Worm (Caenorhabditis elegans) whole organism, midembryonic: ENCODE measurements around the gene sru-4.

Source experiments
- T22C8.4 ChIP-seq: fragments of 200-800 bp; sonication (Bioruptor generic); IDR thresholded peaks from 2 replicates; pipeline ENCODE4 v1.3.6; 2022; ENCODE audit warnings: missing genetic modification characterization, missing compliant biosample characterization
- cog-1 ChIP-seq: sonication (generic microtip); optimal IDR thresholded peaks from 2 replicates; lab custom pipeline; 2016; ENCODE audit warnings: missing genetic modification characterization, missing compliant biosample characterization
- flt-1 ChIP-seq: fragments of 200-800 bp; sonication (Bioruptor generic); IDR thresholded peaks from 2 replicates; pipeline ENCODE4 v1.3.6; 2022; ENCODE audit warnings: missing genetic modification characterization, missing compliant biosample characterization
- klf-2 ChIP-seq: fragments of 200-800 bp; sonication (Bioruptor generic); conservative IDR thresholded peaks from 2 replicates; pipeline ENCODE4 v1.3.6; 2022; ENCODE audit warnings: missing genetic modification reagents, missing genetic modification characterization, missing compliant biosample characterization
- med-1 ChIP-seq: sonication (generic microtip); optimal IDR thresholded peaks from 2 replicates; lab custom pipeline; 2017; ENCODE audit warnings: missing genetic modification characterization, mild to moderate bottlenecking, missing compliant biosample characterization, antibody characterized with exemption, missing genetic modification reagents; ENCODE audit not compliant: insufficient read depth
- ref-1 ChIP-seq: fragments of 200-800 bp; sonication (Bioruptor generic); conservative IDR thresholded peaks from 2 replicates; pipeline ENCODE4 v1.3.6; 2022; ENCODE audit warnings: missing genetic modification reagents, missing genetic modification characterization, missing compliant biosample characterization
- tab-1 ChIP-seq: fragments of 200-800 bp; sonication (Bioruptor generic); IDR thresholded peaks from 2 replicates; pipeline ENCODE4 v1.3.6; 2022; ENCODE audit warnings: missing genetic modification characterization, missing compliant biosample characterization
- ztf-23 ChIP-seq: fragments of 200-800 bp; sonication (Bioruptor generic); IDR thresholded peaks from 2 replicates; pipeline ENCODE4 v1.3.6; 2022; ENCODE audit warnings: missing genetic modification reagents, missing genetic modification characterization, missing compliant biosample characterization
- ztf-29 ChIP-seq: fragments of 200-800 bp; sonication (Bioruptor generic); IDR thresholded peaks from 2 replicates; pipeline ENCODE4 v1.3.6; 2022; ENCODE audit warnings: missing genetic modification reagents, missing genetic modification characterization, missing compliant biosample characterization

The sru-4 gene

ce11 chrIV:9498088-9498487 lies at the start of gene sru-4:
TSS of gene sru-4 (plus strand) at chrIV:9498388.
- TF ChIP-seq tab-1 (GFP tag; lab: Robert Waterston, UW) (no peak), cog-1 (tag; lab: Kevin White, UChicago) (no peak), ztf-23 (no peak), ztf-29 (GFP tag; lab: Robert Waterston, UW) (no peak), klf-2 (GFP tag; lab: Robert Waterston, UW) (no peak), flt-1 (no peak), T22C8.4 (no peak), med-1 (GFP tag; lab: Kevin White, UChicago) (no peak), ref-1 (GFP tag; lab: Robert Waterston, UW) (no peak)

ce11 chrIV:9450375-9450774 lies 47.8 kb upstream of the sru-4 start, which contains the start of gene cpin-1:
TSS of gene cpin-1 (plus strand) at chrIV:9450675.
- TF ChIP-seq flt-1 = no peak
- TF ChIP-seq ref-1 (GFP tag; lab: Robert Waterston, UW) = no peak
- TF ChIP-seq tab-1 (GFP tag; lab: Robert Waterston, UW) = no peak
- no peak for TF ChIP-seq cog-1 (tag; lab: Kevin White, UChicago)
- TF ChIP-seq T22C8.4 = no peak
- no peak for TF ChIP-seq klf-2 (GFP tag; lab: Robert Waterston, UW)

- no peak for TF ChIP-seq klf-2 (GFP tag; lab: Robert Waterston, UW)
- no peak for TF ChIP-seq cog-1 (tag; lab: Kevin White, UChicago)
- no peak for TF ChIP-seq T22C8.4
- TF ChIP-seq tab-1 (GFP tag; lab: Robert Waterston, UW) = no peak
- no peak for TF ChIP-seq flt-1
- no peak for TF ChIP-seq med-1 (GFP tag; lab: Kevin White, UChicago)
- no peak for TF ChIP-seq ztf-23
- TF ChIP-seq ztf-29 (GFP tag; lab: Robert Waterston, UW) = no peak
- TF ChIP-seq ref-1 (GFP tag; lab: Robert Waterston, UW) = no peak
Measured at ce11 chrIV:9451816-9452215, 46.4 kb upstream of the sru-4 start.

ce11 chrIV:9457400-9457799 lies 40.8 kb upstream of the sru-4 start, which contains the start of gene cutl-17:
TSS of gene cutl-17 (minus strand) at chrIV:9457500.
- TF ChIP-seq cog-1 (tag; lab: Kevin White, UChicago) = no peak
- TF ChIP-seq flt-1 = no peak
- no peak for TF ChIP-seq tab-1 (GFP tag; lab: Robert Waterston, UW)
- no peak for TF ChIP-seq T22C8.4
- TF ChIP-seq ztf-29 (GFP tag; lab: Robert Waterston, UW) = no peak
- TF ChIP-seq klf-2 (GFP tag; lab: Robert Waterston, UW) = no peak
- TF ChIP-seq ref-1 (GFP tag; lab: Robert Waterston, UW) = no peak
- no peak for TF ChIP-seq med-1 (GFP tag; lab: Kevin White, UChicago)
- TF ChIP-seq ztf-23 = no peak

- TF ChIP-seq med-1 (GFP tag; lab: Kevin White, UChicago) = no peak
Measured at ce11 chrIV:9459224-9459781, 38.9 kb upstream of the sru-4 start, which contains the start of gene copb-2. TSS of gene copb-2 (plus strand) at chrIV:9459731.

ce11 chrIV:9464345-9464783 lies 33.8 kb upstream of the sru-4 start:
- TF ChIP-seq flt-1 (0 out of 2 replicates have a peak, but pooled peaks have one; percentile 15), klf-2 (GFP tag; lab: Robert Waterston, UW) (no peak)

- TF ChIP-seq flt-1 (no peak), tab-1 (GFP tag; lab: Robert Waterston, UW) (no peak), klf-2 (GFP tag; lab: Robert Waterston, UW) (no peak), cog-1 (tag; lab: Kevin White, UChicago) (no peak), T22C8.4 (no peak), ztf-23 (no peak), ztf-29 (GFP tag; lab: Robert Waterston, UW) (no peak), med-1 (GFP tag; lab: Kevin White, UChicago) (no peak), ref-1 (GFP tag; lab: Robert Waterston, UW) (no peak)
Measured at ce11 chrIV:9467418-9467817, 30.8 kb upstream of the sru-4 start, which contains the start of gene F38E11.6. TSS of gene F38E11.6 (minus strand) at chrIV:9467518.

- TF ChIP-seq klf-2 (GFP tag; lab: Robert Waterston, UW) (no peak), tab-1 (GFP tag; lab: Robert Waterston, UW) (no peak), ztf-23 (no peak), ztf-29 (GFP tag; lab: Robert Waterston, UW) (no peak), cog-1 (tag; lab: Kevin White, UChicago) (no peak), flt-1 (no peak)
Measured at ce11 chrIV:9469293-9469692, 28.9 kb upstream of the sru-4 start.

ce11 chrIV:9477135-9477928 lies 20.9 kb upstream of the sru-4 start, which contains the start of gene wrt-3:
TSS of gene wrt-3 (minus strand) at chrIV:9477456.
- no peak; the same call in 1 of the 2 replicates for TF ChIP-seq klf-2 (GFP tag; lab: Robert Waterston, UW)
- peak; percentile 96 for TF ChIP-seq ztf-23
- peak; percentile 98 for TF ChIP-seq tab-1 (GFP tag; lab: Robert Waterston, UW)
- peak; percentile 99 for TF ChIP-seq flt-1
- peak; percentile 95 for TF ChIP-seq ref-1 (GFP tag; lab: Robert Waterston, UW)
- peak; percentile 58 for TF ChIP-seq cog-1 (tag; lab: Kevin White, UChicago)
- peak; percentile 89 for TF ChIP-seq med-1 (GFP tag; lab: Kevin White, UChicago)
- no peak; the same call in 1 of the 2 replicates for TF ChIP-seq ztf-29 (GFP tag; lab: Robert Waterston, UW)
- TF ChIP-seq T22C8.4 = peak; percentile 95
